Worm (Caenorhabditis elegans) whole organism, midembryonic: ENCODE data around the gene comt-5.

Experiments used
- T22C8.4 ChIP-seq: fragments of 200-800 bp; sonication (Bioruptor generic); IDR thresholded peaks from 2 replicates; pipeline ENCODE4 v1.3.6; 2022; ENCODE audit warnings: missing genetic modification characterization, missing compliant biosample characterization
- cog-1 ChIP-seq: sonication (generic microtip); optimal IDR thresholded peaks from 2 replicates; lab custom pipeline; 2016; ENCODE audit warnings: missing genetic modification characterization, missing compliant biosample characterization
- flt-1 ChIP-seq: fragments of 200-800 bp; sonication (Bioruptor generic); IDR thresholded peaks from 2 replicates; pipeline ENCODE4 v1.3.6; 2022; ENCODE audit warnings: missing genetic modification characterization, missing compliant biosample characterization
- klf-2 ChIP-seq: fragments of 200-800 bp; sonication (Bioruptor generic); conservative IDR thresholded peaks from 2 replicates; pipeline ENCODE4 v1.3.6; 2022; ENCODE audit warnings: missing genetic modification reagents, missing genetic modification characterization, missing compliant biosample characterization
- med-1 ChIP-seq: sonication (generic microtip); optimal IDR thresholded peaks from 2 replicates; lab custom pipeline; 2017; ENCODE audit warnings: missing genetic modification characterization, mild to moderate bottlenecking, missing compliant biosample characterization, antibody characterized with exemption, missing genetic modification reagents; ENCODE audit not compliant: insufficient read depth
- ref-1 ChIP-seq: fragments of 200-800 bp; sonication (Bioruptor generic); conservative IDR thresholded peaks from 2 replicates; pipeline ENCODE4 v1.3.6; 2022; ENCODE audit warnings: missing genetic modification reagents, missing genetic modification characterization, missing compliant biosample characterization
- tab-1 ChIP-seq: fragments of 200-800 bp; sonication (Bioruptor generic); IDR thresholded peaks from 2 replicates; pipeline ENCODE4 v1.3.6; 2022; ENCODE audit warnings: missing genetic modification characterization, missing compliant biosample characterization
- ztf-23 ChIP-seq: fragments of 200-800 bp; sonication (Bioruptor generic); IDR thresholded peaks from 2 replicates; pipeline ENCODE4 v1.3.6; 2022; ENCODE audit warnings: missing genetic modification reagents, missing genetic modification characterization, missing compliant biosample characterization
- ztf-29 ChIP-seq: fragments of 200-800 bp; sonication (Bioruptor generic); IDR thresholded peaks from 2 replicates; pipeline ENCODE4 v1.3.6; 2022; ENCODE audit warnings: missing genetic modification reagents, missing genetic modification characterization, missing compliant biosample characterization

Gene comt-5

ce11 chrV:2004229-2004628 lies 49.2 kb downstream of the comt-5 start, which contains the start of gene clec-206:
clec-206 (minus strand) TSS chrV:2004329.
- no peak for TF ChIP-seq cog-1 (tag; lab: Kevin White, UChicago)
- no peak for TF ChIP-seq med-1 (GFP tag; lab: Kevin White, UChicago)
- no peak for TF ChIP-seq ref-1 (GFP tag; lab: Robert Waterston, UW)
- no peak for TF ChIP-seq tab-1 (GFP tag; lab: Robert Waterston, UW)
- TF ChIP-seq ztf-23 (GFP tag; lab: Robert Waterston, UW), result no peak
- TF ChIP-seq T22C8.4 (GFP tag; lab: Robert Waterston, UW), result no peak
- no peak for TF ChIP-seq flt-1 (GFP tag; lab: Robert Waterston, UW)
- no peak for TF ChIP-seq ztf-29
- TF ChIP-seq klf-2 (GFP tag; lab: Robert Waterston, UW), result no peak
